Worm (Caenorhabditis elegans) whole organism, mixed stage, embryonic: ENCODE measurements around the gene nstp-2.
"Not testable (repeated sequence)": the region's sequence is repeated elsewhere in the genome, so short reads cannot be mapped to it uniquely, and the experiment has no call there.

Source experiments
- cnd-1 ChIP-seq: fragments of 200-800 bp; sonication (Bioruptor generic); optimal IDR thresholded peaks from 2 replicates; lab custom pipeline; 2018; ENCODE audit warnings: mild to moderate bottlenecking, missing genetic modification characterization, missing compliant biosample characterization
- lin-13 ChIP-seq: fragments of 150-350 bp; optimal IDR thresholded peaks from 2 replicates; lab custom pipeline; 2014; ENCODE audit warnings: missing biosample characterization, missing genetic modification characterization
- nhr-12 ChIP-seq: fragments of 150-350 bp; optimal IDR thresholded peaks from 2 replicates; lab custom pipeline; 2014; ENCODE audit warnings: missing biosample characterization, missing genetic modification characterization
- pha-4 ChIP-seq: fragments of 150-350 bp; optimal IDR thresholded peaks from 2 replicates; lab custom pipeline; 2018; ENCODE audit warnings: missing biosample characterization, missing genetic modification reagents, missing genetic modification characterization
- snpc-4 ChIP-seq: fragments of 150-350 bp; optimal IDR thresholded peaks from 2 replicates; lab custom pipeline; 2014; ENCODE audit warnings: missing biosample characterization, missing genetic modification characterization
- sptf-1 ChIP-seq: sonication (generic microtip); optimal IDR thresholded peaks from 2 replicates; lab custom pipeline; 2017; ENCODE audit warnings: mild to moderate bottlenecking, missing genetic modification characterization, moderate library complexity, missing compliant biosample characterization

DNA sequence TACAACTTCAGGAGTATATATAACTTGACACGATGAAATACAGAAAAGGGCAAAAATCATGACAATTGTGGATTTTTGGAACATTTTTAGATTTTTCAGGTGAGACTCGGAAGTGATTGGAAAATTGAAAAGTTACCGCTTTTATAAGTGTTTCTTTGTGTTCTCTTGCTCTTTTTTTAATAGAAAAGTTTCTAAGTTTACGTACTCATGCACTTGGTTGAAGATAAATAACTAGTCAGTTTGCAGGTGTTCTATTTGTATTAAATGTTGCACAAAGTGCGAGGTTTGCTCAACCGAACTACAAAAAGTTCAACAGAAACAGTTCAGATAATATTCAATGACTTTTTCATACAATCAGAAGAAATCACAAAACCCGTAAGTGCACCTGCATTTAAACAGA, 11.1 kb downstream of the nstp-2 start, which contains the start of gene nspb-3:
- not testable (repeated sequence) for TF ChIP-seq snpc-4 (tag; lab: Kevin White, UChicago); pha-4; sptf-1 (tag; lab: Kevin White, UChicago); lin-13 (tag; lab: Kevin White, UChicago); cnd-1; nhr-12 (tag; lab: Kevin White, UChicago)
